Fruit fly (Drosophila melanogaster) whole organism, prepupa: Measurements from ENCODE around the gene RapGAP1.

Experiments used
- Blimp-1 ChIP-seq: fragments of 200-800 bp; sonication (Bioruptor generic); optimal IDR thresholded peaks from 3 replicates; lab custom pipeline; 2017; ENCODE audit warnings: missing biosample characterization, missing genetic modification characterization, mild to moderate bottlenecking, moderate library complexity, missing genetic modification reagents
- CG10631 ChIP-seq: fragments of 200-800 bp; sonication (Bioruptor generic); optimal IDR thresholded peaks from 2 replicates; lab custom pipeline; 2016; ENCODE audit warnings: missing biosample characterization, missing genetic modification characterization
- CG10669 ChIP-seq: fragments of 200-800 bp; sonication (Bioruptor generic); optimal IDR thresholded peaks from 3 replicates; lab custom pipeline; 2018; ENCODE audit warnings: missing biosample characterization, mild to moderate bottlenecking, missing genetic modification characterization, moderate library complexity
- CG11294 ChIP-seq: fragments of 200-800 bp; sonication (Bioruptor generic); IDR thresholded peaks from 2 replicates; pipeline ENCODE4 v1.3.6; 2022; ENCODE audit warnings: missing biosample characterization, missing genetic modification characterization
- CG11762 ChIP-seq: fragments of 200-800 bp; sonication (Bioruptor generic); optimal IDR thresholded peaks from 3 replicates; lab custom pipeline; 2016; ENCODE audit warnings: missing biosample characterization, missing genetic modification characterization; ENCODE audit not compliant: insufficient read depth
- CG11902 ChIP-seq: fragments of 200-800 bp; sonication (Bioruptor generic); optimal IDR thresholded peaks from 3 replicates; lab custom pipeline; 2016; ENCODE audit warnings: missing biosample characterization, missing genetic modification characterization
- CG15336 ChIP-seq: fragments of 200-800 bp; sonication (Bioruptor generic); IDR thresholded peaks from 2 replicates; pipeline ENCODE4 v1.3.6; 2022; ENCODE audit warnings: missing biosample characterization, missing genetic modification characterization
- CG1621 ChIP-seq: fragments of 200-800 bp; sonication (Bioruptor generic); optimal IDR thresholded peaks from 3 replicates; lab custom pipeline; 2018; ENCODE audit warnings: missing biosample characterization, mild to moderate bottlenecking, missing genetic modification characterization
- CG16779 ChIP-seq: fragments of 200-800 bp; sonication (Bioruptor generic); optimal IDR thresholded peaks from 3 replicates; lab custom pipeline; 2017; ENCODE audit warnings: missing biosample characterization, mild to moderate bottlenecking, missing genetic modification characterization
- CG3032 ChIP-seq: fragments of 200-800 bp; optimal IDR thresholded peaks from 2 replicates; lab custom pipeline; 2019; ENCODE audit warnings: missing biosample characterization, mild to moderate bottlenecking, missing genetic modification characterization, moderate library complexity
- CG32006 ChIP-seq: fragments of 200-800 bp; sonication (Bioruptor generic); optimal IDR thresholded peaks from 3 replicates; lab custom pipeline; 2017; ENCODE audit warnings: missing biosample characterization, mild to moderate bottlenecking, missing genetic modification characterization
- CG34406 ChIP-seq: fragments of 200-800 bp; sonication (Bioruptor generic); optimal IDR thresholded peaks from 3 replicates; lab custom pipeline; 2016; ENCODE audit warnings: missing biosample characterization, missing genetic modification characterization
- CG3919 ChIP-seq: fragments of 200-800 bp; sonication (Bioruptor generic); optimal IDR thresholded peaks from 3 replicates; lab custom pipeline; 2016; ENCODE audit warnings: missing biosample characterization, missing genetic modification characterization
- CG4318 ChIP-seq: fragments of 200-800 bp; sonication (Bioruptor generic); optimal IDR thresholded peaks from 3 replicates; lab custom pipeline; 2017; ENCODE audit warnings: missing biosample characterization, mild to moderate bottlenecking, missing genetic modification characterization
- CG6163 ChIP-seq: fragments of 200-800 bp; sonication (Bioruptor generic); IDR thresholded peaks from 3 replicates; pipeline ENCODE4 v1.3.6; 2022; ENCODE audit warnings: missing biosample characterization, missing genetic modification characterization
- CG6792 ChIP-seq: fragments of 200-800 bp; sonication (Bioruptor generic); optimal IDR thresholded peaks from 3 replicates; lab custom pipeline; 2016; ENCODE audit warnings: missing biosample characterization, missing genetic modification characterization
- CG6854 ChIP-seq: fragments of 200-800 bp; sonication (Bioruptor generic); optimal IDR thresholded peaks from 2 replicates; lab custom pipeline; 2017; ENCODE audit warnings: missing biosample characterization, mild to moderate bottlenecking, missing genetic modification characterization
- CG7368 ChIP-seq: fragments of 200-800 bp; sonication (Bioruptor generic); optimal IDR thresholded peaks from 3 replicates; lab custom pipeline; 2016; ENCODE audit warnings: missing biosample characterization, missing genetic modification characterization
- CG8119 ChIP-seq: fragments of 200-800 bp; sonication (Bioruptor generic); IDR thresholded peaks from 3 replicates; pipeline ENCODE4 v1.3.6; 2022; ENCODE audit warnings: missing biosample characterization, missing genetic modification characterization
- CG8319 ChIP-seq: fragments of 200-800 bp; sonication (Bioruptor generic); optimal IDR thresholded peaks from 3 replicates; lab custom pipeline; 2016; ENCODE audit warnings: missing biosample characterization, missing genetic modification characterization
- CG8632 ChIP-seq: fragments of 200-800 bp; sonication (Bioruptor generic); optimal IDR thresholded peaks from 3 replicates; lab custom pipeline; 2016; ENCODE audit warnings: missing biosample characterization, missing genetic modification characterization
- CG9139 ChIP-seq: fragments of 200-800 bp; sonication (Bioruptor generic); optimal IDR thresholded peaks from 3 replicates; lab custom pipeline; 2017; ENCODE audit warnings: missing biosample characterization, mild to moderate bottlenecking, missing genetic modification characterization
- Eip75B ChIP-seq: fragments of 200-800 bp; sonication (Bioruptor generic); optimal IDR thresholded peaks from 3 replicates; lab custom pipeline; 2016; ENCODE audit warnings: missing biosample characterization, missing genetic modification characterization
- Eip78C ChIP-seq: fragments of 200-800 bp; sonication (Bioruptor generic); peaks from one replicate; lab custom pipeline; 2016; ENCODE audit warnings: missing biosample characterization, missing genetic modification characterization
- Eip93F ChIP-seq: fragments of 200-800 bp; sonication (Bioruptor generic); optimal IDR thresholded peaks from 2 replicates; lab custom pipeline; 2016; ENCODE audit warnings: missing biosample characterization, mild to moderate bottlenecking, missing genetic modification characterization
- Ets21C ChIP-seq: fragments of 200-800 bp; sonication (Bioruptor generic); optimal IDR thresholded peaks from 3 replicates; lab custom pipeline; 2016; ENCODE audit warnings: missing biosample characterization, missing genetic modification characterization
- Ets96B ChIP-seq: fragments of 200-800 bp; optimal IDR thresholded peaks from 2 replicates; lab custom pipeline; 2019; ENCODE audit warnings: missing biosample characterization, mild to moderate bottlenecking, missing genetic modification characterization, moderate library complexity
- Gug ChIP-seq: fragments of 200-800 bp; sonication (Bioruptor generic); IDR thresholded peaks from 2 replicates; pipeline ENCODE4 v1.3.6; 2022; ENCODE audit warnings: missing biosample characterization, missing genetic modification characterization
- Hr39 ChIP-seq: fragments of 200-800 bp; sonication (Bioruptor generic); optimal IDR thresholded peaks from 2 replicates; lab custom pipeline; 2016; ENCODE audit warnings: missing biosample characterization, missing genetic modification characterization
- Hr4 ChIP-seq: fragments of 200-800 bp; sonication (Bioruptor generic); optimal IDR thresholded peaks from 3 replicates; lab custom pipeline; 2016; ENCODE audit warnings: missing biosample characterization, missing genetic modification characterization
- Lpt ChIP-seq: fragments of 200-800 bp; sonication (Bioruptor generic); optimal IDR thresholded peaks from 3 replicates; lab custom pipeline; 2016; ENCODE audit warnings: missing biosample characterization, missing genetic modification characterization
- Met ChIP-seq: fragments of 200-800 bp; sonication (Bioruptor generic); optimal IDR thresholded peaks from 3 replicates; lab custom pipeline; 2016; ENCODE audit warnings: missing biosample characterization, missing genetic modification characterization
- Smox ChIP-seq: fragments of 200-800 bp; sonication (Bioruptor generic); optimal IDR thresholded peaks from 3 replicates; lab custom pipeline; 2016; ENCODE audit warnings: missing biosample characterization, missing genetic modification characterization
- Sox102F ChIP-seq: fragments of 200-800 bp; sonication (Bioruptor generic); optimal IDR thresholded peaks from 2 replicates; lab custom pipeline; 2016; ENCODE audit warnings: missing biosample characterization, mild to moderate bottlenecking, missing genetic modification characterization
- Sox14 ChIP-seq: fragments of 200-800 bp; sonication (Bioruptor generic); optimal IDR thresholded peaks from 3 replicates; lab custom pipeline; 2016; ENCODE audit warnings: missing biosample characterization, missing genetic modification characterization
- Sox15 ChIP-seq: fragments of 200-800 bp; sonication (Bioruptor generic); optimal IDR thresholded peaks from 3 replicates; lab custom pipeline; 2016; ENCODE audit warnings: missing biosample characterization, missing genetic modification characterization
- achi ChIP-seq: fragments of 200-800 bp; sonication (Bioruptor generic); optimal IDR thresholded peaks from 3 replicates; lab custom pipeline; 2016; ENCODE audit warnings: missing biosample characterization, missing genetic modification characterization
- cyc ChIP-seq: fragments of 200-800 bp; sonication (Bioruptor generic); optimal IDR thresholded peaks from 3 replicates; lab custom pipeline; 2016; ENCODE audit warnings: missing biosample characterization, missing genetic modification characterization
- dac ChIP-seq: fragments of 200-800 bp; sonication (Bioruptor generic); optimal IDR thresholded peaks from 2 replicates; lab custom pipeline; 2017; ENCODE audit warnings: missing biosample characterization, mild to moderate bottlenecking, missing genetic modification characterization
- dsx ChIP-seq: fragments of 200-800 bp; optimal IDR thresholded peaks from 3 replicates; lab custom pipeline; 2019; ENCODE audit warnings: missing biosample characterization, mild to moderate bottlenecking, missing genetic modification characterization, moderate library complexity; ENCODE audit not compliant: poor library complexity, severe bottlenecking
- eg ChIP-seq: fragments of 200-800 bp; sonication (Bioruptor generic); IDR thresholded peaks from 3 replicates; pipeline ENCODE4 v1.3.6; 2022; ENCODE audit warnings: missing biosample characterization, missing genetic modification characterization
- esn ChIP-seq: fragments of 200-800 bp; sonication (Bioruptor generic); optimal IDR thresholded peaks from 2 replicates; lab custom pipeline; 2016; ENCODE audit warnings: missing biosample characterization, mild to moderate bottlenecking, missing genetic modification characterization, moderate library complexity
- fd59A ChIP-seq: fragments of 200-800 bp; sonication (Bioruptor generic); optimal IDR thresholded peaks from 2 replicates; lab custom pipeline; 2017; ENCODE audit warnings: missing biosample characterization, mild to moderate bottlenecking, missing genetic modification characterization, missing genetic modification reagents
- fd85E ChIP-seq: fragments of 200-800 bp; sonication (Bioruptor generic); optimal IDR thresholded peaks from 3 replicates; lab custom pipeline; 2016; ENCODE audit warnings: missing biosample characterization, missing genetic modification characterization
- fkh ChIP-seq: fragments of 200-800 bp; sonication (Bioruptor generic); optimal IDR thresholded peaks from 3 replicates; lab custom pipeline; 2017; ENCODE audit warnings: missing biosample characterization, mild to moderate bottlenecking, missing genetic modification characterization, moderate library complexity
- net ChIP-seq: fragments of 200-800 bp; sonication (Bioruptor generic); optimal IDR thresholded peaks from 3 replicates; lab custom pipeline; 2016; ENCODE audit warnings: missing biosample characterization, missing genetic modification characterization
- pdm3 ChIP-seq: fragments of 200-800 bp; sonication (Bioruptor generic); optimal IDR thresholded peaks from 3 replicates; lab custom pipeline; 2016; ENCODE audit warnings: missing biosample characterization, missing genetic modification characterization
- salr ChIP-seq, 2 experiments: fragments of 200-800 bp; sonication (Bioruptor generic); optimal IDR thresholded peaks; 3 replicates each; lab custom pipeline; 2016 to 2018; ENCODE audit warnings: missing biosample characterization in 2 of 2, missing genetic modification characterization in 2 of 2, mild to moderate bottlenecking in 1 of 2
- ss ChIP-seq, 2 experiments: fragments of 200-800 bp; sonication (Bioruptor generic); optimal IDR thresholded peaks; 2 replicates in 1 of 2; 3 replicates in 1 of 2; lab custom pipeline; 2017 to 2018; ENCODE audit warnings: mild to moderate bottlenecking in 2 of 2, missing biosample characterization in 2 of 2, missing genetic modification characterization in 2 of 2, moderate library complexity in 1 of 2
- svp ChIP-seq: fragments of 200-800 bp; sonication (Bioruptor generic); peaks from one replicate; lab custom pipeline; 2016; ENCODE audit warnings: missing biosample characterization, missing genetic modification characterization
- vri ChIP-seq: fragments of 200-800 bp; sonication (Bioruptor generic); optimal IDR thresholded peaks from 3 replicates; lab custom pipeline; 2016; ENCODE audit warnings: missing biosample characterization, mild to moderate bottlenecking, missing genetic modification characterization

Gene RapGAP1

DNA sequence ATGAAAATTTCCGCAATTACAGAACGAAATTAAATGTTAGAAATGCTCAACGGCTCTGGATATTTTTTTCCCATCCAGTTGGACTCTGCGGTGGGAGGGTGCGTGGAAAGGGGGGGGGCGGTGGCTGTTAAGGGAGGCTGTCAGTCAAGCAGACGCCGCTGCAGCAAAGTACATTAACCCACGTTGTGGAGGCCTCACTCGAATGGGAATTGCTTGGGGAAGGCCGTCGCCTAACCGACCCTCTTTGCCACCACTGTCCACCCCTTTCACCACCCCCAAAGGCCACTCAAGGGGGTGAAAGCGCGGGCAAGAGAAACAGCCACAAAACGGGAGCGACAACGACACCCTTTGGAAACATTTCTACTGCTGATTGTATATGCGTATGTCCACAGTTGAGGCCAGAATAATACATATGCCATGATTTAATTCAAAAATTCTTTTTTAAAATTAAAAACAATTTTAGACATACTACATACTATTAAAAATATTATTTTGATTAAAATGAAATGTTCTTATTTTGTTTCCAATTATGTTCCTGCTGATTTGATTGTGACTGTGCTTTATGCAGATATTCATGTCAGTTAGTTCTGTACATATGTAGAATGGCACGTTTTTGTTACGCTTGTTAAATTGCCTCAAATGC, 31.8 kb downstream of the RapGAP1 start:
- TF ChIP-seq CG4318: no peak
- peak; percentile 83 for TF ChIP-seq CG15336 (GFP tag; lab: Robert Waterston, UW)
- TF ChIP-seq cyc (GFP tag; lab: Kevin White, UChicago): peak; percentile 40
- peak; percentile 77 for TF ChIP-seq dsx (GFP tag; lab: Kevin White, UChicago)
- peak; percentile 29 for TF ChIP-seq Hr4
- TF ChIP-seq CG6854: peak; percentile 3
- peak; percentile 54 for TF ChIP-seq Smox (GFP tag; lab: Kevin White, UChicago)
- TF ChIP-seq CG9139 (GFP tag; lab: Kevin White, UChicago): peak; percentile 13
- TF ChIP-seq CG3032 (tag; lab: Kevin White, UChicago): peak; percentile 62
- no peak for TF ChIP-seq fd59A (GFP tag; lab: Kevin White, UChicago)
- peak; percentile 15 for TF ChIP-seq net (GFP tag; lab: Kevin White, UChicago)
- peak; percentile 91 for TF ChIP-seq Eip78C (GFP tag; lab: Kevin White, UChicago)
- TF ChIP-seq CG3919 (GFP tag; lab: Kevin White, UChicago): peak; percentile 52
- TF ChIP-seq svp (GFP tag; lab: Kevin White, UChicago): peak; percentile 66
- peak; percentile 77 for TF ChIP-seq eg (GFP tag; lab: Robert Waterston, UW)
- peak; percentile 54 for TF ChIP-seq CG32006
- peak; percentile 61 for TF ChIP-seq CG8632 (GFP tag; lab: Kevin White, UChicago)
- no peak for TF ChIP-seq Blimp-1 (GFP tag; lab: Kevin White, UChicago)
- peak; percentile 34 for TF ChIP-seq pdm3 (GFP tag; lab: Kevin White, UChicago)
- TF ChIP-seq CG6792 (GFP tag; lab: Kevin White, UChicago): peak; percentile 33
- no peak for TF ChIP-seq fd85E
- peak in 1 of 2 experiments; percentile 55 for TF ChIP-seq salr (GFP tag; optimal IDR thresholded peaks at IDR 0.05; lab: Kevin White, UChicago)
- TF ChIP-seq Eip75B (GFP tag; lab: Kevin White, UChicago): peak; percentile 40
- TF ChIP-seq CG11762 (GFP tag; lab: Kevin White, UChicago): peak; percentile 22
- TF ChIP-seq vri (GFP tag; lab: Kevin White, UChicago): no peak
- TF ChIP-seq Lpt (GFP tag; lab: Kevin White, UChicago): peak; percentile 40
- TF ChIP-seq ss (GFP tag; optimal IDR thresholded peaks at IDR 0.05; lab: Kevin White, UChicago): peak in 1 of 2 experiments; percentile 67
- peak; percentile 71 for TF ChIP-seq CG8119
- TF ChIP-seq esn: peak; percentile 65
- peak; percentile 49 for TF ChIP-seq CG1621 (tag; lab: Kevin White, UChicago)
- peak; percentile 17 for TF ChIP-seq Sox14 (GFP tag; lab: Kevin White, UChicago)
- TF ChIP-seq Hr39 (GFP tag; lab: Kevin White, UChicago): peak; percentile 7
- peak; percentile 27 for TF ChIP-seq Sox102F (GFP tag; lab: Kevin White, UChicago)
- TF ChIP-seq CG16779: no peak
- peak; percentile 70; the same call in 2 of the 3 replicates for TF ChIP-seq CG6163 (GFP tag; lab: Robert Waterston, UW)
- TF ChIP-seq Ets96B: peak; percentile 57
- no peak; the same call in 1 of the 2 replicates for TF ChIP-seq CG11294 (GFP tag; lab: Robert Waterston, UW)
- no peak for TF ChIP-seq dac (GFP tag; lab: Kevin White, UChicago)
- TF ChIP-seq achi (GFP tag; lab: Kevin White, UChicago): peak; percentile 62
- no peak for TF ChIP-seq Ets21C (GFP tag; lab: Kevin White, UChicago)
- TF ChIP-seq Sox15 (GFP tag; lab: Kevin White, UChicago): no peak
- TF ChIP-seq CG8319: no peak
- TF ChIP-seq CG7368 (GFP tag; lab: Kevin White, UChicago): peak; percentile 16
- TF ChIP-seq CG34406 (GFP tag; lab: Kevin White, UChicago): peak; percentile 63
- TF ChIP-seq fkh (GFP tag; lab: Kevin White, UChicago): no peak
- no peak for TF ChIP-seq Eip93F (GFP tag; lab: Kevin White, UChicago)
- TF ChIP-seq CG10669 (GFP tag; lab: Kevin White, UChicago): peak; percentile 58
- peak; percentile 43; the same call in 1 of the 2 replicates for TF ChIP-seq Gug (GFP tag; lab: Robert Waterston, UW)
- peak; percentile 52 for TF ChIP-seq Met (GFP tag; lab: Kevin White, UChicago)
- TF ChIP-seq CG11902 (GFP tag; lab: Kevin White, UChicago): no peak
- peak; percentile 60 for TF ChIP-seq CG10631 (GFP tag; lab: Kevin White, UChicago)
